Worm (Caenorhabditis elegans) whole organism, dauer: Measurements from ENCODE around the gene cyp-34A7.

ENCODE experiments used
- unc-62 ChIP-seq: sonication (generic microtip); optimal IDR thresholded peaks from 2 replicates; lab custom pipeline; 2017; ENCODE audit warnings: missing biosample characterization, missing genetic modification reagents, missing genetic modification characterization

Gene cyp-34A7

DNA sequence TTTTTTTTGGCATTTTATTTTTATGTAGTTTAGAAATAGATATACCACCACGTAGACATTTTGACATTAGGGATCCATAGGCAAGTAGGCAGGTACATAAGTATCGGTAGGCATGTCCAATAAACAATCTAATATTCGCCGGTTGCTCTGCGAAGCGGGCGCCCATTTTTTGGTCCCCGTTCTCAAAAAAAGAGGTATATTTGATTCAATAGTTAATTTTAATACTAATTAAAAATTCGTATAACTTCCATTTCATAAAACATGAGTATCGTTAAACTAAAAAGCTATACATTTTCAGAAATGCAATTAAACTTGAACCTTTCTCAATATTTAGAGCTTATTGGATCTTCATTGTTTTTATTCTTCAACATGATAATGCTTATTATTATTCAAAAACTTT lies 13.3 kb upstream of the cyp-34A7 start, which contains the start of gene str-83:
Gene str-83, plus strand, starts transcription at position 301 of the 400 bp plus-strand sequence.
- no peak for TF ChIP-seq unc-62 (GFP tag; lab: Kevin White, UChicago)

DNA sequence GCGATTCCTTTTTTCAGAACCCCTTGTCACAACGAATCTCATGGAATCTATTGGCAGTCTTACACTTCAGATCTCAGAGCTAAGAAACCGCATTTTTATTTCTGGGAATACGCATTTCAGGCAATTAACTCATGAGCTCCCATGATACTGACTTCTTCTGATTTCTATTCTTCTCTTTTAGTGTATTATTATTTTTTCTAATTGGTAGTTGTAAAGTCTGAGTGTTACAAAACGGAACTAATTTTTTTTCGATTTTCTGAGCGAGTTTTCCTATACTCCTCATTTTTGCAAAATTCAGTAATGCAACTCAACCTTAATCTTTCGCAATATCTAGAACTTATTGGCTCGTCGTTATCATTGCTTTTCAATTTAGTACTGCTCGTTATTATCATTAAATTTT lies 10.7 kb upstream of the cyp-34A7 start, which contains the start of gene str-82:
Gene str-82, plus strand, starts transcription at position 301 of the 400 bp plus-strand sequence.
- TF ChIP-seq unc-62 (GFP tag; lab: Kevin White, UChicago) = no peak

DNA sequence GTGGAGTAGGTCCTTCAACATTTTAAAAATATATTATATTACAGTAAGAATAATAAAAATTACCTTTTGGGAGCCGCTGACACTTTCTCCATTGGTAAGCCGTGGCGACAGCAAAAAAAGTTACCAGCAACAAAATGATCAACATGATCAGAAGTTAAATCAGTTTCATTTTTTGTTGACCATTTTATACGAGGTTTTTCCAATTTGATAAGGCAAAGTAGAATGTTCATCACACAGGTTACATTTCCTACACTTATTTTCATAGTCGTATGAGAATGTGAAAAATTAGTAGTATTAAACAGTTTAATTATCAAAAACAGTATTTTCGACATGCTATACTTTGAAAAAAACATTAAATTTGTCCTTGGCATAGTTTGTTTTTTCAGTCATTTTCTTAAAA lies 9.2 kb upstream of the cyp-34A7 start, which contains the start of gene cyp-34A10:
Gene cyp-34A10, minus strand, starts transcription at position 146 of the 400 bp plus-strand sequence.
- TF ChIP-seq unc-62 (GFP tag; lab: Kevin White, UChicago) = no peak

DNA sequence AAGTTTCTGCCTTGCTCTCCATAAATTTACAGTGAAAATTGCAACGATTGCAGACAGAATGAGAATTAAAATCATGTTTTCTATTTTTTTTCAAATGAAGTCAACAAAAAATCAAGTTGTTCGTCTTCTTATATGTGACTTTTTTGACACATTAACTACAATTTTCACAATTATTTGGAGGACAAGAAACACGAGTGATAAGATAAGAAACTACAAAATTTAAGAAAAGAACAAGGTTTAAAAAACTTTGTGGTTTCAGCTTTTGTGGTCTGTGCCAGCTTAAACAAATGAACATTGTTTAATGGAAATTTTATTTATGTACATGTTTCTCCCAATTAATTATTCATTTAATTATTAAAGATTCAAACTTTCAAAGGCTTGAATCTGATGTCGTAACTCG lies 6.8 kb upstream of the cyp-34A7 start, which contains the start of gene cyp-34A9:
Gene cyp-34A9, minus strand, starts transcription at position 131 of the 400 bp plus-strand sequence.
- no peak for TF ChIP-seq unc-62 (GFP tag; lab: Kevin White, UChicago)

DNA sequence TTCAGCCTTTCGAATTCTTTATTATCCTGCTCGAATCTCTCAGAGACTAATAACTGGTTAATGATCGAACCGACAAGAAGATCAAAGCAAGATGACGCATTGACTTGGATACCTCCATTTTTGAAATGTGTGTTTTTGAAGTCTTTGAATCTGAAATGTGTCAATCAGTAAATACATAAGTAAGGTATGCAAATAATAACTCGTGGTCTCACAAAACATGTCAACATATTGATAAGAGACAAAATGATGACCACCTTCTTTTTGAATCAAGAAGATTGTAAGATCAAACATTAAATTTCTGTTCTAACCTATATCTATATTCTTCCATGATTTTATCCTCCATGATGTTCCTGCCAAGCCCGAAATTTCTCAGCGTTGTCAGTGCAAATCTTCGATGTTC lies 6.0 kb upstream of the cyp-34A7 start:
- no peak for TF ChIP-seq unc-62 (GFP tag; lab: Kevin White, UChicago)

DNA sequence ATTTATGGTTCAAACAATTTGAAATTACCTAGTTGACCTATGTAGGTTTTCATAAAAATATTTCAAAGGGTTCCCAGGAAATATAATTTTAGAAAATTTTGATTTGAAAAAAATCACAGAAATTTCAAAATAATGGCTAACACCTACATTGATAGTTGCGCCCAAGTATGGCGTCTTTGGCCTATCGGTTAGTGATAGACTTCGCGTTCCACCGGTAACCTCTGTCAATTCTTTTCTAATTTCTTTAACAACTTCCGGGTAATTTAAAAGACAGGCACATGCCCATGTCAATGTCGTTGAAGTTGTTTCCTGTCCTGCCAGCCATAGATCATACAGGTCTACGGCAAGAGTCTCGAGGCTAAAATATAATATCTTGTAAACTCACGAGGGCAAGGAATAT lies 5.3 kb upstream of the cyp-34A7 start:
- no peak for TF ChIP-seq unc-62 (GFP tag; lab: Kevin White, UChicago)

DNA sequence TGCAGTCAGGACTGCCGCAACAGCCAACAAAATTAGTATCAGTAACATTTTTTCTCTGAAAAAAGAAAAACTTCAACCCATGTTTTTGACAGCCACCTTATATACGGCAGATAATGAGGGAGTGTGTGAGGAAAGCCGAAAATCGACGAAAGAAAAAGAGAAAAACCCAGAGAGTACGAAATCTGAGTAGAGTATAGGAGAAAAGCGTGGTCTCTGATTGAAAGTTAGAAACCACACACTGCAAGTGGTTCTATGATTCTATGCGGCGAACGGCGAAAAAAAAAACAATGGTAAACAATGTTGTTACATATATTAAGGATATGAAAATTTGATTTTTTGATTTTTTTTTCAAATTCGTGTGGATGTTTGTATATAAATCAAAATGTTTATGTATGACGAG lies 4.1 kb upstream of the cyp-34A7 start, which contains the start of gene cyp-34A8:
Gene cyp-34A8, minus strand, starts transcription at position 62 of the 400 bp plus-strand sequence.
- no peak for TF ChIP-seq unc-62 (GFP tag; lab: Kevin White, UChicago)

DNA sequence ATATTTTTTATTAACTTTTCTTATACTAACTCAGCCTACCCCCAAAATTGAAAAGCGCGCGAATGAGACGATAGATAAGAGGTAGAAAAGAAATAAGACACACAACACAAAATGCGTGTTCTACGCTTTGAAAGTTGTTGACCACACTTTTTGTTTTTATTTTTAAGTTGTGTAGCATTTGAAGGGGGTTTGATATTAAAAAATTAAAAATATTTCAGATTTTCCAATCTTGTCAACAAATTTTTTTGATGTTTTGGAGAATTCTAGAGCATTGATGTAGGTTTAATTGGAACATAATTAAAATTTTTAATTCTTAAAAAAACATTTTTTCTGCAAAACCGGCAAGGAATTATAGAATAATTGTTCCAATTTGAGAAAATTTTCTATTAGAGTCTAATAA lies 2.4 kb downstream of the cyp-34A7 start, which contains the start of gene cyp-34A6:
Gene cyp-34A6, minus strand, starts transcription at position 101 of the 400 bp plus-strand sequence.
- no peak for TF ChIP-seq unc-62 (GFP tag; lab: Kevin White, UChicago)

DNA sequence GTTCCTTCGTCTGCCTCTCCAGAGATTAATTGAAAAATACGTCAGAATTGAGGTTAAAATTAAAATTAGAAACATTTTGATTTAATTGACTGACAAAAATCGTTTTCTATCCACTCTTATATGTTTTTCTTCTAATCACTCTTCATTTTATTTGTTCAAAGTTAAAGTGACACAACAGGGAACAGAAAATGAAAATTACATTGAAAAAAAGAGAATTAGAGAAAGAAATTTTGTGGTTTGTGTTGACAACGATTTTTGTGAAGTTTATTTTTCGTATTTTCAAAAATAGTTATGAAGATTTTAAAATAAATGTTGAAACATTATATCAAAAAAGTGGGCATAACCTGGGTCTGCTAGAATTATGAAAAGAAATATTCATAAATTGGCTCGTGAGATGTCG lies 6.0 kb downstream of the cyp-34A7 start, which contains the start of gene cyp-34A5:
Gene cyp-34A5, minus strand, starts transcription at position 101 of the 400 bp plus-strand sequence.
- TF ChIP-seq unc-62 (GFP tag; lab: Kevin White, UChicago) = no peak

DNA sequence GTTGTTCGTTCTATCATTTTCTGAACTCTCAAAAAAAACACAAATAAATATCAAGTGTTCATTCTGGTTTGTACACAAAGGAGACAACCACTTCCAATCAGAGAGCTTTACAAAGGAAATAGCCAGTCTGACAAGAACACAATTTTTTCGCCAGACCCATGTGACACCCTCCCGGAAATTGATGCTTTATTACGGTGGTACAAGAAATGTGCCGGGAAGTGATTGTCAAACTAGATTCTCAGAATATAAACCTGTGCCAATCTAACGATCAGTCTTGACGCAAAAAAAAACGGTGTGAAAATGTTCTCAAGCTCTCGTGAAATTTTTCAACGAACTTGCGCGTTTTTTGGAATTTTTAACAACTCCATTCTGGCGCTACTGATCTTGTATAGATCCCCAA lies 9.9 kb downstream of the cyp-34A7 start, which contains the start of gene str-247:
Gene str-247, plus strand, starts transcription at position 301 of the 400 bp plus-strand sequence.
- TF ChIP-seq unc-62 (GFP tag; lab: Kevin White, UChicago) = no peak

DNA sequence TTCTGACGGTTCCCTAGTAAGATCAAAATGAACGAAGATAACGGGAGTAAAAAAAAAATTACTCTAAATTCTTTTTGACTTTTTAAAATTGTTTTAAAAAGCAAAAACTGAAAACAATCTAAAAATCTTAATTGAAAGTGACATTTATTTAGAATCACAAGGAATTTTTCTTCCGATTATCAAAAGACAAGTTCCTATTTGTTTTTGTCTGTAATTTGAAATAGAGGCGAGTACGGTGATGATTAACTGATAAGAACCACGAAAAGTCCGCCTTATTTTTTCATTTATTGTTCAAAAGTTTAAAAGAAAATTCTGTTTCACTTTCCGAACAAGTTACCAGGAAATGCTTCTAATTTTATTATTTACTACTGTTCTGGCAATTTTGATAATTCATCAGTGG lies 13.9 kb downstream of the cyp-34A7 start, which contains the start of gene dach-1:
Gene dach-1, plus strand, starts transcription at position 301 of the 400 bp plus-strand sequence.
- TF ChIP-seq unc-62 (GFP tag; lab: Kevin White, UChicago) = no peak

DNA sequence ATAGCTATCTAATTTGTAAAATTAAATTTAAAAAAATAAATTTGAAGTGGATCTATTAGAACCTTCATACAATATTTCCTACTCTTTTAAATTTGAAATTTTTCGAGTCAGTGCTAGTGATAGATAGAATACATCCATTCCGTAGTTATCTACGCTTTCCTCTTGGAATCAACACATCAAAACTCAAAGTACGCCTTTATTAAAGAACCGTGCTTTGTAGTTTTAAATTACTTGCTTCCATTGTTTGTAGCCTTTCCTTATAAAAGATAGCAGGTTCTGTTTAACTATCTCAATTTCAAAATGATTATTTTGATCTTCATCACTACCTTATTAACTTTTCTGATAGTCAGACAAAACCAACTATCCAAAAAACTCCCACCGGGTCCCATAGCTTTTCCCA lies 18.6 kb downstream of the cyp-34A7 start, which contains the start of gene cyp-35B3:
Gene cyp-35B3, plus strand, starts transcription at position 301 of the 400 bp plus-strand sequence.
- TF ChIP-seq unc-62 (GFP tag; lab: Kevin White, UChicago) = no peak

DNA sequence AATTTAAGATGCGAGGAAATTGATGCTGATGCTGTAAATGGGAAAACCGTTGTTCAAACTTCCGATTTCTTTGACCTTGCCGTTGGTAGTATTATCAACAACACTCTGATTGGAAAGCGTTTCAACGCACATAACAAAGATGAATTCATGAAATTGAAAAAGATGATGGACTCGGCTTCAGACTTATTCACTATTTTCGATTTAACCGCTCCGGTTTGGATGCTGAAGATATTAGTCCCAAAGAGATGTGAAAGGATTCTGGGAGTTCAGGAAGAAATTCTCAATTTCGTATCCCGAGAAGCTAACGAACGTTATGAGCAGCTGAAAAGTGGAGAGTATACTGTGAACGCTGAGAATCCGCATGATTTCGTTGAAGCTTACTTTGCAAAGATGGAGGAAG lies 20.3 kb downstream of the cyp-34A7 start:
- no peak for TF ChIP-seq unc-62 (GFP tag; lab: Kevin White, UChicago)

DNA sequence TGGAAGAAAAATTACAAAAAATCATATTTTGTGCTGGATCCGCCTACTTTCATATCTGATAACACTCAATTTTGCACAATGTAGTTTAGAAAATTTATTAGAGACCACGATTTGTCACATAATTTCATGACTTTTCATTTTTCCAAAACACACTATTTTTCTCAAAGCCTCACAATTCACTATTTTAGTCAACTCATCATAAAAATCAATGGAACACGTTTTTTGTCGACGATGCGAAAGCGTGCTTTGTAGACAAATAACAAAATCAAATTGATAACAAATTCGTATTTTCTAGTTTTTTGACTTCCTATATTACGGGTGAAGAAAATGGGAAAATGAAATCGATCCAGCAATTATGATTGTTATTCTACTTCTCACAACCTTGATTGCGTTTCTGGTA lies 21.8 kb downstream of the cyp-34A7 start, which contains the start of gene cyp-35B2:
Gene cyp-35B2, plus strand, starts transcription at position 301 of the 400 bp plus-strand sequence.
- TF ChIP-seq unc-62 (GFP tag; lab: Kevin White, UChicago) = no peak

DNA sequence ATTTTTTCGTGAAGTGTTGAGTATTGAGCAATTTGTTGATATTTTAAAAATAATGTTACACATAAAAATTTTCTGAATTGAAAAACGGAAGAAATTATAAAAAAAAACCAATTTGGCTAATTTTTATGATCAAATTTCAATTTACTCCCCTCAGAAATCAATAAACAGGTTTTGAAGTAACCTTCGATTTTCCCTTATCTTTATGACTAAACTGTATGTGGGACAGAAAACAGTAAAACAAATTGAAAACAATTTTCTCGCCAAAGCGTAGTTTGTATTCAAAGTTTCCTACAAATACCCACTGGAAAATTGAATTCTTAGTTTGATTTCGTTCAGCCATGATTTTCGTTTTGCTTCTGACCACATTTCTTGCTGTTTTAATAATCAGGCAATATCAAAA lies 24.8 kb downstream of the cyp-34A7 start, which contains the start of gene cyp-35B1:
Gene cyp-35B1, plus strand, starts transcription at position 244 of the 400 bp plus-strand sequence.
- no peak for TF ChIP-seq unc-62 (GFP tag; lab: Kevin White, UChicago)

DNA sequence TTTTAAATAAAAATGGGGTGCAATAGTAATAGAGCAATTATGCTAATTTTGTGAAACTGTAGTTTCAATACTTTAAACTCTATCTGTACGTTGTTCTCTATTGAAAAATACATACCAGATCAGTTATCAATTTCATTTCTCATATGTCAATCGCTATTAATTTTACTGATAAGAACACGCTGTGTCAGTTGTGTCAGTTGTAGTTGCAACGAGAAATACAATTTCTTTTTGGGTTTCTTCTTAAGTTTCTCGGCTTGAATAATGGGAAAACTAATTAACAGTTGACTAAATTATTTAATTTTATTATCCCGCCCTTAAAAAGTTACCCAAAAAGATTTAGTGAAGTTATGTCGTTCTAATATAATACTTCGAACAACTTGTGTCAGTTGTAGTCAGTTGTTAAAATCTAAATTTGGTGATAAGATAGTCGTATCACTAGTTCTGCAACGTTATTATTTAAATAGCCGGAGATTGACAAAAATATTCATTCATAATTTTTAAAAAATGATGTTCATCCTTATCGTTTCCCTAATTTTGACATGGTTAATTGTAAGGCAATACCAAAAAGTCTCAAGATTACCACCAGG lies 27.6 kb downstream of the cyp-34A7 start, which contains the start of gene cyp-35A5:
Gene cyp-35A5, plus strand, starts transcription at position 435 of the 587 bp plus-strand sequence.
- no peak for TF ChIP-seq unc-62 (GFP tag; lab: Kevin White, UChicago)
